Fruit fly (Drosophila melanogaster): Measurements from ENCODE around the gene CG11694.

Gene CG11694

DNA sequence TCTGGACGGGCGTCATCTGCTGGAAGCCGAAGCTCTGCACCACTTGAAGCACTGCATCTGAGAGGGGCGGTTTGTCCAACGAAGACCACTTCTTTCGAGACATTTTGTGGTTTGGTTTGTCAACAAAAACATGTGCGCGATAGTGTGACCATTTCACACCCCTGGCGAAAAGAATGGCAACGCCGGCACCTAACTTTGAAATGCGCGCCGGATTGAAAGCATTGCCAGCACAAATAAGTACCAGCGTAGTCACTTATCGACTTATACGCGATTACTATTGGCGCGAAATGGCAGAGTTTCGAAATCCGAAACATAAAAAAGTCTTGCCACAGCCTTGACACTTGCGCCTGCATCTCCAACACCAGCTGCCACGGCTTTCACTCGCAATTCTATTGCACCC lies 42.2 kb downstream of the CG11694 start, which contains the start of gene CG9630 (continued):
- TF ChIP-seq CG6654 (GFP tag; optimal IDR thresholded peaks at IDR 0.05) (no peak), Adf1 (GFP tag; IDR thresholded peaks at IDR 0.05) (0 out of 2 replicates have a peak, but pooled peaks have one; percentile 16), MBD-R2 (GFP tag; IDR thresholded peaks at IDR 0.05) (peak; percentile 88), hkb (optimal IDR thresholded peaks at IDR 0.05) (peak; percentile 48), hkb (GFP tag; IDR thresholded peaks at IDR 0.05) (no peak), CG16813 (GFP tag; IDR thresholded peaks at IDR 0.05; ENCODE audit: partially characterized antibody) (peak; percentile 59; the same call in 1 of the 3 replicates), CG12659 (GFP tag; optimal IDR thresholded peaks at IDR 0.05) (peak; percentile 12)

dm6 chr3R:8264302-8265080 lies 47.4 kb downstream of the CG11694 start, which contains the start of the genes RPA1 and Mcm2:
Gene RPA1, minus strand, starts transcription at chr3R:8264451.
Gene Mcm2, plus strand, starts transcription at chr3R:8264970.
- TF ChIP-seq CG9817 (tag; optimal IDR thresholded peaks at IDR 0.05) (peak; percentile 80), Dp (GFP tag; optimal IDR thresholded peaks at IDR 0.05) (peak; percentile 76), CG8944 (GFP tag; optimal IDR thresholded peaks at IDR 0.05) (no peak), CG4404 (GFP tag; IDR thresholded peaks at IDR 0.05) (peak; percentile 65), ham (GFP tag; IDR thresholded peaks at IDR 0.05) (no peak), nmo (GFP tag; optimal IDR thresholded peaks at IDR 0.05) (peak; percentile 87), sr (GFP tag; IDR thresholded peaks at IDR 0.05) (peak; percentile 52; the same call in 1 of the 3 replicates), CG9727 (GFP tag; optimal IDR thresholded peaks at IDR 0.05) (peak; percentile 82), lola (GFP tag; optimal IDR thresholded peaks at IDR 0.05) (peak in 1 of 3 experiments; percentile 79), crc (GFP tag; optimal IDR thresholded peaks at IDR 0.05) (no peak), unc-4 (GFP tag; IDR thresholded peaks at IDR 0.05; ENCODE audit: partially characterized antibody) (no peak), Gsc (GFP tag; IDR thresholded peaks at IDR 0.05) (0 out of 2 replicates have a peak, but pooled peaks have one; percentile 53), vnd (GFP tag; IDR thresholded peaks at IDR 0.05; ENCODE audit: partially characterized antibody) (no peak), chm (GFP tag; IDR thresholded peaks at IDR 0.05) (peak; percentile 79), Mad (GFP tag; optimal IDR thresholded peaks at IDR 0.05) (peak; percentile 32), Rfx (GFP tag; IDR thresholded peaks at IDR 0.05) (peak; percentile 91), CG9215 (GFP tag; IDR thresholded peaks at IDR 0.05) (peak; percentile 83), CG3163 (GFP tag; optimal IDR thresholded peaks at IDR 0.05) (peak; percentile 22), mld (GFP tag; IDR thresholded peaks at IDR 0.05; ENCODE audit: partially characterized antibody) (no peak), CG14441 (GFP tag; IDR thresholded peaks at IDR 0.05) (peak; percentile 78), CG4707 (GFP tag; optimal IDR thresholded peaks at IDR 0.05) (no peak), tin (GFP tag; optimal IDR thresholded peaks at IDR 0.05) (peak; percentile 81), CG31365 (tag; optimal IDR thresholded peaks at IDR 0.05) (peak; percentile 86), Awh (GFP tag; IDR thresholded peaks at IDR 0.05) (peak; percentile 37; the same call in 1 of the 2 replicates), peb (GFP tag; IDR thresholded peaks at IDR 0.05) (peak; percentile 32; the same call in 1 of the 2 replicates), CG32767 (GFP tag; IDR thresholded peaks at IDR 0.05) (no peak), CTCF (GFP tag; optimal IDR thresholded peaks at IDR 0.05) (peak; percentile 7), lmd (GFP tag; IDR thresholded peaks at IDR 0.05) (peak; percentile 82), HLH4C (GFP tag; IDR thresholded peaks at IDR 0.05; ENCODE audit: partially characterized antibody) (no peak), Opbp (GFP tag; IDR thresholded peaks at IDR 0.05; ENCODE audit: partially characterized antibody) (peak; percentile 10; the same call in 1 of the 3 replicates), CG17829 (tag; optimal IDR thresholded peaks at IDR 0.05) (peak; percentile 81), Tbp (GFP tag; optimal IDR thresholded peaks at IDR 0.05) (no peak), CG11398 (GFP tag; optimal IDR thresholded peaks at IDR 0.05) (no peak), CG9437 (GFP tag; optimal IDR thresholded peaks at IDR 0.05) (peak; percentile 77), usp (GFP tag; optimal IDR thresholded peaks at IDR 0.05) (no peak), CG11723 (GFP tag; optimal IDR thresholded peaks at IDR 0.05) (peak; percentile 55), CG10209 (GFP tag; optimal IDR thresholded peaks at IDR 0.05) (peak; percentile 76), esg (GFP tag; conservative IDR thresholded peaks at IDR 0.05) (peak; percentile 82), wdn (GFP tag; IDR thresholded peaks at IDR 0.05) (peak; percentile 63; the same call in 1 of the 2 replicates), CG11085 (GFP tag; IDR thresholded peaks at IDR 0.05) (peak; percentile 73), CG11560 (tag; IDR thresholded peaks at IDR 0.05) (peak; percentile 53; the same call in 1 of the 3 replicates)

Measured in whole organism, embryonic.